Worm (Caenorhabditis elegans) whole organism, midembryonic: ENCODE measurements around the gene srsx-16.

Experiments
- T22C8.4 ChIP-seq: fragments of 200-800 bp; sonication (Bioruptor generic); IDR thresholded peaks from 2 replicates; pipeline ENCODE4 v1.3.6; 2022; ENCODE audit warnings: missing genetic modification characterization, missing compliant biosample characterization
- cog-1 ChIP-seq: sonication (generic microtip); optimal IDR thresholded peaks from 2 replicates; lab custom pipeline; 2016; ENCODE audit warnings: missing genetic modification characterization, missing compliant biosample characterization
- flt-1 ChIP-seq: fragments of 200-800 bp; sonication (Bioruptor generic); IDR thresholded peaks from 2 replicates; pipeline ENCODE4 v1.3.6; 2022; ENCODE audit warnings: missing genetic modification characterization, missing compliant biosample characterization
- klf-2 ChIP-seq: fragments of 200-800 bp; sonication (Bioruptor generic); conservative IDR thresholded peaks from 2 replicates; pipeline ENCODE4 v1.3.6; 2022; ENCODE audit warnings: missing genetic modification reagents, missing genetic modification characterization, missing compliant biosample characterization
- med-1 ChIP-seq: sonication (generic microtip); optimal IDR thresholded peaks from 2 replicates; lab custom pipeline; 2017; ENCODE audit warnings: missing genetic modification characterization, mild to moderate bottlenecking, missing compliant biosample characterization, antibody characterized with exemption, missing genetic modification reagents; ENCODE audit not compliant: insufficient read depth
- ref-1 ChIP-seq: fragments of 200-800 bp; sonication (Bioruptor generic); conservative IDR thresholded peaks from 2 replicates; pipeline ENCODE4 v1.3.6; 2022; ENCODE audit warnings: missing genetic modification reagents, missing genetic modification characterization, missing compliant biosample characterization
- tab-1 ChIP-seq: fragments of 200-800 bp; sonication (Bioruptor generic); IDR thresholded peaks from 2 replicates; pipeline ENCODE4 v1.3.6; 2022; ENCODE audit warnings: missing genetic modification characterization, missing compliant biosample characterization
- ztf-23 ChIP-seq: fragments of 200-800 bp; sonication (Bioruptor generic); IDR thresholded peaks from 2 replicates; pipeline ENCODE4 v1.3.6; 2022; ENCODE audit warnings: missing genetic modification reagents, missing genetic modification characterization, missing compliant biosample characterization
- ztf-29 ChIP-seq: fragments of 200-800 bp; sonication (Bioruptor generic); IDR thresholded peaks from 2 replicates; pipeline ENCODE4 v1.3.6; 2022; ENCODE audit warnings: missing genetic modification reagents, missing genetic modification characterization, missing compliant biosample characterization

The srsx-16 gene

DNA sequence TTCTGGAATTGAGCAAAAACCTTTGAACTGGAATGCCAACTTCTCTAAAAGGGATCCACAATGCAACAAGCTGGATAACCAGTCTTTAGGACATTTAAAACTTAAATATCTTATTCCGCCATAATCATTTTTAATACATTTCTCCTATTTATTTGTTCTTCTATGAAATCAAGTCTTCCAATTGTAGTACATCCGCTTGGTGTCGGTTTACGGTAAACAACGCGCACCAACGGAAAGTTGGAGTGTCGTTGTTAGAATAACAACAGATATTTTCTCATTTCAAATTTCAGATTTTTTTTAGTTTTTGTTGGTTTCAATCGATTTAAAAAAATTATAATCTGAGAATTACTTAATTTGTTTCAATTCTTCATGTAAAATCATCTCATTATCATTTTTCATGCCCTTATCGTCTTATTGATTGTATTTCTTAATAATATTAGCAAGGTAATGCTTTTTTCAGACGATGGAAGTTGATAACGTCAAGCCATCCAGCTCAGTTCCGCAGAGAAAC, 29.6 kb upstream of the srsx-16 start, which contains the start of gene csn-5:
Gene csn-5, plus strand, starts transcription at position 461 of the 511 bp plus-strand sequence.
- TF ChIP-seq tab-1 (GFP tag; lab: Robert Waterston, UW) (no peak), T22C8.4 (no peak), med-1 (GFP tag; lab: Kevin White, UChicago) (no peak)

- TF ChIP-seq med-1 (GFP tag; lab: Kevin White, UChicago) = no peak
- no peak for TF ChIP-seq klf-2 (GFP tag; lab: Robert Waterston, UW)
- TF ChIP-seq ref-1 (GFP tag; lab: Robert Waterston, UW) = no peak
- TF ChIP-seq ztf-29 (GFP tag; lab: Robert Waterston, UW) = no peak
- no peak for TF ChIP-seq T22C8.4
- no peak for TF ChIP-seq tab-1 (GFP tag; lab: Robert Waterston, UW)
- TF ChIP-seq flt-1 (GFP tag; lab: Robert Waterston, UW) = no peak
- TF ChIP-seq ztf-23 = no peak
- no peak for TF ChIP-seq cog-1
Observed at ce11 chrIV:5645514-5646052, 26.0 kb upstream of the srsx-16 start, which contains the start of the genes srd-8 and B0547.2. srd-8 (minus strand) TSS chrIV:5645614. B0547.2 (plus strand) TSS chrIV:5646002.

DNA sequence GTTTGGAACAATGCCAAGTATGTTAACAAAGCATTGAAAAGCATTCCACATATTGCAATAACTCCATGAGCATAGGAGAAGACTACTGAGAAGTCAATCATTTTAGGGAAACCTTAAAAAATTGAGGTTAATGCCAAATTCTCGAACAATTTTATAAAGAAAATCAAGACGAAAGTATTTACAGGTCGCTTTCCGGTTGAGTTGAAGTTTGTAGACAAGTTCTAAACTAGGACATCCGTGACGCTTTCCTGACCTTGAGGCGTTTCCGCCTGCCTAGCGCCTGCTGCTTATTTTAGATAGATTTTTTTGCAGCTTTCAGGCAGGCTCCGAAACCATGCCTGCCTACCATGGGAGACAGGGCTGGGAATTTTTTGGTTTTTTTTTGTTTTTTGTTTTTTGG, 16.0 kb upstream of the srsx-16 start, which contains the start of gene srd-13:
Gene srd-13, minus strand, starts transcription at position 101 of the 400 bp plus-strand sequence.
- TF ChIP-seq med-1 (GFP tag; lab: Kevin White, UChicago) (no peak), T22C8.4 (no peak), ref-1 (GFP tag; lab: Robert Waterston, UW) (no peak), ztf-29 (GFP tag; lab: Robert Waterston, UW) (no peak), flt-1 (GFP tag; lab: Robert Waterston, UW) (no peak)

- TF ChIP-seq klf-2 (GFP tag; lab: Robert Waterston, UW) (no peak), ztf-23 (no peak), cog-1 (no peak), flt-1 (GFP tag; lab: Robert Waterston, UW) (no peak), tab-1 (GFP tag; lab: Robert Waterston, UW) (no peak), T22C8.4 (no peak), med-1 (GFP tag; lab: Kevin White, UChicago) (no peak), ztf-29 (GFP tag; lab: Robert Waterston, UW) (no peak), ref-1 (GFP tag; lab: Robert Waterston, UW) (no peak)
Observed at ce11 chrIV:5632536-5632935, 13.0 kb upstream of the srsx-16 start.

- no peak for TF ChIP-seq ref-1 (GFP tag; lab: Robert Waterston, UW)
- TF ChIP-seq ztf-23 = no peak
- no peak for TF ChIP-seq flt-1 (GFP tag; lab: Robert Waterston, UW)
- no peak for TF ChIP-seq ztf-29 (GFP tag; lab: Robert Waterston, UW)
Observed at ce11 chrIV:5631628-5632027, 12.1 kb upstream of the srsx-16 start, which contains the start of gene ttbk-8.2. ttbk-8.2 (plus strand) TSS chrIV:5631928.

DNA sequence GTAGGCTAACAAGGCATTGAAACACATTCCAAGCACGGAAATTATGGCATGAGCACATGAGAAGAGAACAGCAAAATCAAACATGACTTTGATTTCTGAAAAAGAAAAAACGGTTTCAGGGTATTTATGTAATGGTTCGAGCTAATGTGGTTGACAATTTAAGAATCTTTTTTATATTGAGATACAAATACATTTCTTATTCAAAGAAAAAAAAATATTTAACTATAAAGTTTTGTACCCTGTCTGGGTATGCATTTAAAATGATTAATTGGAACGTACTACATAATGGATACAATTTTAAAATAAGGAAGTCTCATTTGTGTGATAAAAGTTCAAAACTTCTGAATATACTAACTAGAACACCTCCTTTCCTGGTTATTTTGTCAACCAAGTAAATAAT, 10.6 kb upstream of the srsx-16 start, which contains the start of gene srd-12:
Gene srd-12, minus strand, starts transcription at position 101 of the 400 bp plus-strand sequence.
- no peak for TF ChIP-seq ztf-23
- no peak for TF ChIP-seq cog-1
- TF ChIP-seq klf-2 (GFP tag; lab: Robert Waterston, UW) = no peak
- no peak for TF ChIP-seq med-1 (GFP tag; lab: Kevin White, UChicago)
- no peak for TF ChIP-seq ztf-29 (GFP tag; lab: Robert Waterston, UW)
- TF ChIP-seq flt-1 (GFP tag; lab: Robert Waterston, UW) = no peak
- no peak for TF ChIP-seq ref-1 (GFP tag; lab: Robert Waterston, UW)
- TF ChIP-seq tab-1 (GFP tag; lab: Robert Waterston, UW) = no peak

DNA sequence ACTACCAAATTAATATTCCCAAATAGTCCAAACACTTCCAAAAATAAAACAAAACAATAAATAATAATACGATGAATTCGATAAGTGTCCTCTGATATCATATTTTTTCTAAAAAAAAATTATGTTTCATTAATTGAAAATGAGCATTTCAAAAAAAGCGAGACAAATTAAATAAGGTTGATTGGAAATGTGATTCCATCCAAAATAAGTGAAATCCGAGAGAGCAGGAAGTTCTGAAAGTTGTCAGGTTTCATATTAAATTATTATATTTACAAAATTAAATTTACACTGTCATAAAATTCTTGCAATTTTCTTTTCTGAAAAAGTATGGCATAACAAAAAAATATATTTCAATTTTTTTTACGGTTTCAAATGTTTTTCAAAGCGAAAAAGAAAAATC, 7.5 kb upstream of the srsx-16 start, which contains the start of gene srsx-14:
Gene srsx-14, minus strand, starts transcription at position 101 of the 400 bp plus-strand sequence.
- TF ChIP-seq flt-1 (GFP tag; lab: Robert Waterston, UW) = no peak
- TF ChIP-seq ztf-29 (GFP tag; lab: Robert Waterston, UW) = no peak
- TF ChIP-seq ref-1 (GFP tag; lab: Robert Waterston, UW) = no peak
- no peak for TF ChIP-seq med-1 (GFP tag; lab: Kevin White, UChicago)

- TF ChIP-seq klf-2 (GFP tag; lab: Robert Waterston, UW) (no peak), tab-1 (GFP tag; lab: Robert Waterston, UW) (no peak), flt-1 (GFP tag; lab: Robert Waterston, UW) (no peak), cog-1 (no peak), ref-1 (GFP tag; lab: Robert Waterston, UW) (no peak), ztf-23 (no peak), med-1 (GFP tag; lab: Kevin White, UChicago) (no peak), ztf-29 (GFP tag; lab: Robert Waterston, UW) (no peak), T22C8.4 (no peak)
Observed at ce11 chrIV:5623718-5624117, 4.2 kb upstream of the srsx-16 start, which contains the start of gene srsx-15. srsx-15 (minus strand) TSS chrIV:5623818.

DNA sequence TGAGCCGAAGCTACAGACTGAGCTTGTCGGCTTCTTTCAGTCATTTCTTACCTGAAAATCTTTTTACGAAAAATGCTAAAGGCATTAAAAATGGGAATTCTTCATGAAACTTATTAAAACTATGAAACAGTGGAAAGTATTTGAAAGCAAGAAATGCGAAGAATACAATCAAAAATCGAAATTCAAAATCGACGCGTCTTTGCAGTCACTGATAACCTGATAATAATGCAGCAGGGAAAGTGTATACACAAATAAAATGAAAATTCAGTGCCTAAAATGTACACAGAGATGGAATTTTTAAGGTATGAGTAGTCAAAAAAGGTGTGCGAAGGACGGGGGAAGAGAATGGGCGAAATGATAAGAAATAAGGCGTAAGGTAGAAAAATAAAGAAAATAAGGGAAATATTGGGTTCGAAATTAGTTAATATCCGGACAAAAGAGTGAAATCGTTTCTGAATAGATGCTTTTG, 5.0 kb downstream of the srsx-16 start, which contains the start of gene C39H7.4:
Gene C39H7.4, minus strand, starts transcription at position 51 of the 469 bp plus-strand sequence.
- TF ChIP-seq ztf-23 (no peak), ztf-29 (GFP tag; lab: Robert Waterston, UW) (no peak), ref-1 (GFP tag; lab: Robert Waterston, UW) (no peak), med-1 (GFP tag; lab: Kevin White, UChicago) (no peak), flt-1 (GFP tag; lab: Robert Waterston, UW) (no peak), tab-1 (GFP tag; lab: Robert Waterston, UW) (no peak), cog-1 (no peak)

DNA sequence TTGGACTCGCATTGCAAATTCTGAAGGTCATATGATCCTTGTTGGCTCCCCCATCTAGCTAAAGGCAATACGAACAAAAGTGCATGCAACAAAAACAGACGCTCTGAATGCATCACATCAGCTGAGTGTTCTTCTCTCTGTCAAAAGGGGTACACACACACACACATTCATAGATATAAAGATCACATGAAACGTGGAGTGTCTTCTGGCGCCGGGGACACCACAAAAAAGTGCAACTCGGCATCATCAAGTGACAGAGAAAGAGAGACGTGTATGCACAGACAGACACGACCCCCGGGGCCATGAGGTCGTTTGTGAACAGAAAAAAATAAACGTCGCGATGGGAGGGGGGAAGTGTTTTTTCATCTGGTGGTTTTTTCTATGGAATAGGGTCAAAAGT, 12.2 kb downstream of the srsx-16 start:
- no peak for TF ChIP-seq ztf-29 (GFP tag; lab: Robert Waterston, UW)
- TF ChIP-seq T22C8.4 = no peak
- no peak for TF ChIP-seq ref-1 (GFP tag; lab: Robert Waterston, UW)
- no peak for TF ChIP-seq med-1 (GFP tag; lab: Kevin White, UChicago)
- TF ChIP-seq klf-2 (GFP tag; lab: Robert Waterston, UW) = no peak
- TF ChIP-seq flt-1 (GFP tag; lab: Robert Waterston, UW) = no peak
- no peak for TF ChIP-seq cog-1
- TF ChIP-seq ztf-23 = no peak
- no peak for TF ChIP-seq tab-1 (GFP tag; lab: Robert Waterston, UW)
